Fruit fly (Drosophila melanogaster): ENCODE results near the gene CG31778.

The CG31778 gene

dm6 chr2L:3705438-3705921 is at the start of gene CG31778:
CG31778 (minus strand) TSS chr2L:3705488.
- TF ChIP-seq CG17801 (GFP tag; optimal IDR thresholded peaks at IDR 0.05; ENCODE audit: partially characterized antibody), result no peak

dm6 chr2L:3748691-3749090 is 43.4 kb upstream of the CG31778 start:
- no peak for TF ChIP-seq CG17801 (GFP tag; optimal IDR thresholded peaks at IDR 0.05; ENCODE audit: partially characterized antibody)

dm6 chr2L:3740443-3740842 is 35.2 kb upstream of the CG31778 start:
- TF ChIP-seq CG17801 (GFP tag; optimal IDR thresholded peaks at IDR 0.05; ENCODE audit: partially characterized antibody), result no peak

- TF ChIP-seq CG17801 (GFP tag; optimal IDR thresholded peaks at IDR 0.05; ENCODE audit: partially characterized antibody), result no peak
Measured at dm6 chr2L:3737682-3738081, 32.4 kb upstream of the CG31778 start.

- TF ChIP-seq CG17801 (GFP tag; optimal IDR thresholded peaks at IDR 0.05; ENCODE audit: partially characterized antibody), result no peak
Measured at dm6 chr2L:3737003-3737662, 31.8 kb upstream of the CG31778 start.

dm6 chr2L:3731055-3731454 is 25.8 kb upstream of the CG31778 start:
- TF ChIP-seq CG17801 (GFP tag; optimal IDR thresholded peaks at IDR 0.05; ENCODE audit: partially characterized antibody), result no peak

- no peak for TF ChIP-seq CG17801 (GFP tag; optimal IDR thresholded peaks at IDR 0.05; ENCODE audit: partially characterized antibody)
Measured at dm6 chr2L:3730182-3730975, 25.1 kb upstream of the CG31778 start, which contains the start of gene CG10019. CG10019 (plus strand) TSS chr2L:3730466.

- no peak for TF ChIP-seq CG17801 (GFP tag; optimal IDR thresholded peaks at IDR 0.05; ENCODE audit: partially characterized antibody)
Measured at dm6 chr2L:3729635-3730034, 24.3 kb upstream of the CG31778 start.

dm6 chr2L:3719414-3719959 is 14.2 kb upstream of the CG31778 start:
- TF ChIP-seq CG17801 (GFP tag; optimal IDR thresholded peaks at IDR 0.05; ENCODE audit: partially characterized antibody), result no peak

- TF ChIP-seq CG17801 (GFP tag; optimal IDR thresholded peaks at IDR 0.05; ENCODE audit: partially characterized antibody), result no peak
Measured at dm6 chr2L:3717673-3718235, 12.5 kb upstream of the CG31778 start, which contains the start of the genes lectin-24A and Shaw. lectin-24A (minus strand) TSS chr2L:3717773. Shaw (plus strand) TSS chr2L:3718185.

dm6 chr2L:3713545-3714156 is 8.4 kb upstream of the CG31778 start:
- TF ChIP-seq CG17801 (GFP tag; optimal IDR thresholded peaks at IDR 0.05; ENCODE audit: partially characterized antibody), result no peak

dm6 chr2L:3712949-3713416 is 7.7 kb upstream of the CG31778 start, which contains the start of the genes CG31955 and CG2818:
CG31955 (minus strand) TSS chr2L:3713105.
CG2818 (plus strand) TSS chr2L:3713360.
- TF ChIP-seq CG17801 (GFP tag; optimal IDR thresholded peaks at IDR 0.05; ENCODE audit: partially characterized antibody), result no peak

dm6 chr2L:3711665-3712064 is 6.4 kb upstream of the CG31778 start, which contains the start of gene cutlet:
cutlet (minus strand) TSS chr2L:3711748.
- TF ChIP-seq CG17801 (GFP tag; optimal IDR thresholded peaks at IDR 0.05; ENCODE audit: partially characterized antibody), result peak; percentile 18

- TF ChIP-seq CG17801 (GFP tag; optimal IDR thresholded peaks at IDR 0.05; ENCODE audit: partially characterized antibody), result no peak
Measured at dm6 chr2L:3706963-3707362, 1.7 kb upstream of the CG31778 start, which contains the start of gene CG31777. CG31777 (minus strand) TSS chr2L:3707063.

Data from ovary, adult (tissue).